Fruit fly (Drosophila melanogaster) S2 (cell line): Measurements from ENCODE around the gene OtopLa.

Source experiments
- CG8478 ChIP-seq: fragments of >200 bp; optimal IDR thresholded peaks from 2 replicates; lab custom pipeline; 2018
- CTCF ChIP-seq, 2 experiments: fragments of >200 bp; optimal IDR thresholded peaks; 2 replicates each; lab custom pipeline; 2018

Gene OtopLa

dm6 chrX:5672243-5673051 lies 24.2 kb upstream of the OtopLa start, which contains the start of gene RpL35:
Gene RpL35 (plus strand): TSS chrX:5672401.
- TF ChIP-seq CG8478 (lab: Kevin White, UChicago) (no peak), CTCF (optimal IDR thresholded peaks at IDR 0.05; lab: Kevin White, UChicago) (no peak)

dm6 chrX:5671537-5672029 lies 23.3 kb upstream of the OtopLa start, which contains the start of gene Rab18:
Gene Rab18 (minus strand): TSS chrX:5671812.
- TF ChIP-seq CTCF (optimal IDR thresholded peaks at IDR 0.05; lab: Kevin White, UChicago) = peak in 1 of 2 experiments; percentile 16
- no peak for TF ChIP-seq CG8478 (lab: Kevin White, UChicago)

- TF ChIP-seq CG8478 (lab: Kevin White, UChicago) (no peak), CTCF (optimal IDR thresholded peaks at IDR 0.05; lab: Kevin White, UChicago) (peak in 1 of 2 experiments; percentile 29)
Measured at dm6 chrX:5665902-5666301, 17.6 kb upstream of the OtopLa start, which contains the start of the genes Sirt4 and CG4119. Gene Sirt4 (minus strand): TSS chrX:5665940. Gene CG4119 (plus strand): TSS chrX:5666052.

- TF ChIP-seq CTCF (optimal IDR thresholded peaks at IDR 0.05; lab: Kevin White, UChicago) (no peak), CG8478 (lab: Kevin White, UChicago) (no peak)
Measured at dm6 chrX:5664222-5664621, 15.9 kb upstream of the OtopLa start.

- no peak for TF ChIP-seq CTCF (optimal IDR thresholded peaks at IDR 0.05; lab: Kevin White, UChicago)
- no peak for TF ChIP-seq CG8478 (lab: Kevin White, UChicago)
Measured at dm6 chrX:5662761-5663160, 14.5 kb upstream of the OtopLa start, which contains the start of gene OtopLc. Gene OtopLc (minus strand): TSS chrX:5662861.

dm6 chrX:5661971-5662370 lies 13.7 kb upstream of the OtopLa start:
- TF ChIP-seq CTCF (optimal IDR thresholded peaks at IDR 0.05; lab: Kevin White, UChicago) = peak; percentile 78 to 79
- no peak for TF ChIP-seq CG8478 (lab: Kevin White, UChicago)

- TF ChIP-seq CTCF (optimal IDR thresholded peaks at IDR 0.05; lab: Kevin White, UChicago) = no peak
- no peak for TF ChIP-seq CG8478 (lab: Kevin White, UChicago)
Measured at dm6 chrX:5649998-5650397, 1.7 kb upstream of the OtopLa start.

dm6 chrX:5649387-5649786 lies 1.1 kb upstream of the OtopLa start:
- no peak for TF ChIP-seq CTCF (optimal IDR thresholded peaks at IDR 0.05; lab: Kevin White, UChicago)
- no peak for TF ChIP-seq CG8478 (lab: Kevin White, UChicago)

- TF ChIP-seq CTCF (optimal IDR thresholded peaks at IDR 0.05; lab: Kevin White, UChicago) (no peak), CG8478 (lab: Kevin White, UChicago) (no peak)
Measured at dm6 chrX:5646228-5646627, 2.1 kb downstream of the OtopLa start.

- TF ChIP-seq CG8478 (lab: Kevin White, UChicago) = no peak
- no peak for TF ChIP-seq CTCF (optimal IDR thresholded peaks at IDR 0.05; lab: Kevin White, UChicago)
Measured at dm6 chrX:5639083-5639482, 9.2 kb downstream of the OtopLa start.

dm6 chrX:5638588-5638987 lies 9.7 kb downstream of the OtopLa start:
- TF ChIP-seq CG8478 (lab: Kevin White, UChicago) = no peak
- no peak for TF ChIP-seq CTCF (optimal IDR thresholded peaks at IDR 0.05; lab: Kevin White, UChicago)

- TF ChIP-seq CG8478 (lab: Kevin White, UChicago) = no peak
- TF ChIP-seq CTCF (optimal IDR thresholded peaks at IDR 0.05; lab: Kevin White, UChicago) = no peak
Measured at dm6 chrX:5637543-5637942, 10.7 kb downstream of the OtopLa start.

dm6 chrX:5636529-5637099 lies 11.7 kb downstream of the OtopLa start:
- TF ChIP-seq CTCF (optimal IDR thresholded peaks at IDR 0.05; lab: Kevin White, UChicago) (no peak), CG8478 (lab: Kevin White, UChicago) (no peak)

- TF ChIP-seq CG8478 (lab: Kevin White, UChicago) (no peak), CTCF (optimal IDR thresholded peaks at IDR 0.05; lab: Kevin White, UChicago) (no peak)
Measured at dm6 chrX:5634714-5635113, 13.6 kb downstream of the OtopLa start.
